Fruit fly (Drosophila melanogaster): ENCODE data around the gene Clic.

The Clic gene

dm6 chrX:13783534-13783949 is 38.6 kb downstream of the Clic start, which contains the start of gene inaE:
Gene inaE, plus strand, starts transcription at chrX:13783714.
- TF ChIP-seq Sp1 (GFP tag; optimal IDR thresholded peaks at IDR 0.05) (peak; percentile 26), ey (GFP tag; optimal IDR thresholded peaks at IDR 0.05) (no peak), Jra (GFP tag; optimal IDR thresholded peaks at IDR 0.05) (no peak), Hnf4 (GFP tag; optimal IDR thresholded peaks at IDR 0.05) (no peak), fru (GFP tag; optimal IDR thresholded peaks at IDR 0.05) (no peak), Hr83 (GFP tag; optimal IDR thresholded peaks at IDR 0.05; ENCODE audit: poor library complexity, severe bottlenecking) (no peak), br (GFP tag; optimal IDR thresholded peaks at IDR 0.05) (no peak), usp (GFP tag; optimal IDR thresholded peaks at IDR 0.05) (no peak), Vsx2 (GFP tag; optimal IDR thresholded peaks at IDR 0.05; ENCODE audit: partially characterized antibody) (peak; percentile 9), Hr78 (GFP tag; optimal IDR thresholded peaks at IDR 0.05) (peak; percentile 60), Dfd (GFP tag; optimal IDR thresholded peaks at IDR 0.05) (no peak), psq (GFP tag; optimal IDR thresholded peaks at IDR 0.05) (no peak), rgr (GFP tag; optimal IDR thresholded peaks at IDR 0.05) (peak; percentile 9), CG32264 (GFP tag; optimal IDR thresholded peaks at IDR 0.05) (no peak), tai (GFP tag; optimal IDR thresholded peaks at IDR 0.05) (no peak), CrebA (GFP tag; optimal IDR thresholded peaks at IDR 0.05; ENCODE audit: borderline replicate concordance) (no peak), brk (GFP tag; optimal IDR thresholded peaks at IDR 0.05) (no peak), Myc (optimal IDR thresholded peaks at IDR 0.05) (no peak), Rel (GFP tag; optimal IDR thresholded peaks at IDR 0.05) (no peak), Rel (tag; optimal IDR thresholded peaks at IDR 0.05) (peak; percentile 18), foxo (GFP tag; optimal IDR thresholded peaks at IDR 0.05) (peak in 1 of 2 experiments; percentile 14), CG9705 (GFP tag; optimal IDR thresholded peaks at IDR 0.05) (no peak), HLH106 (tag; optimal IDR thresholded peaks at IDR 0.05) (no peak), OdsH (GFP tag; optimal IDR thresholded peaks at IDR 0.05) (no peak), sage (GFP tag; optimal IDR thresholded peaks at IDR 0.05) (no peak), pan (optimal IDR thresholded peaks at IDR 0.05) (no peak), Abd-B (GFP tag; optimal IDR thresholded peaks at IDR 0.05) (peak; percentile 61), sv (GFP tag; optimal IDR thresholded peaks at IDR 0.05) (no peak), lola (GFP tag; optimal IDR thresholded peaks at IDR 0.05) (no peak), Mio (GFP tag; optimal IDR thresholded peaks at IDR 0.05) (no peak), h (GFP tag; optimal IDR thresholded peaks at IDR 0.05) (peak; percentile 16), dl (GFP tag; optimal IDR thresholded peaks at IDR 0.05; ENCODE audit: insufficient read depth in 1 of 2, partially characterized antibody in 2 of 2) (peak in 1 of 2 experiments; percentile 6), woc (GFP tag; optimal IDR thresholded peaks at IDR 0.05) (no peak), dsf (GFP tag; optimal IDR thresholded peaks at IDR 0.05; ENCODE audit: borderline replicate concordance) (no peak), jim (GFP tag; optimal IDR thresholded peaks at IDR 0.05) (no peak), Dif (GFP tag; optimal IDR thresholded peaks at IDR 0.05; ENCODE audit: partially characterized antibody) (peak; percentile 41), dmrt93B (GFP tag; optimal IDR thresholded peaks at IDR 0.05) (no peak), GATAd (GFP tag; optimal IDR thresholded peaks at IDR 0.05) (no peak), N (GFP tag; optimal IDR thresholded peaks at IDR 0.05) (peak; percentile 96)

DNA sequence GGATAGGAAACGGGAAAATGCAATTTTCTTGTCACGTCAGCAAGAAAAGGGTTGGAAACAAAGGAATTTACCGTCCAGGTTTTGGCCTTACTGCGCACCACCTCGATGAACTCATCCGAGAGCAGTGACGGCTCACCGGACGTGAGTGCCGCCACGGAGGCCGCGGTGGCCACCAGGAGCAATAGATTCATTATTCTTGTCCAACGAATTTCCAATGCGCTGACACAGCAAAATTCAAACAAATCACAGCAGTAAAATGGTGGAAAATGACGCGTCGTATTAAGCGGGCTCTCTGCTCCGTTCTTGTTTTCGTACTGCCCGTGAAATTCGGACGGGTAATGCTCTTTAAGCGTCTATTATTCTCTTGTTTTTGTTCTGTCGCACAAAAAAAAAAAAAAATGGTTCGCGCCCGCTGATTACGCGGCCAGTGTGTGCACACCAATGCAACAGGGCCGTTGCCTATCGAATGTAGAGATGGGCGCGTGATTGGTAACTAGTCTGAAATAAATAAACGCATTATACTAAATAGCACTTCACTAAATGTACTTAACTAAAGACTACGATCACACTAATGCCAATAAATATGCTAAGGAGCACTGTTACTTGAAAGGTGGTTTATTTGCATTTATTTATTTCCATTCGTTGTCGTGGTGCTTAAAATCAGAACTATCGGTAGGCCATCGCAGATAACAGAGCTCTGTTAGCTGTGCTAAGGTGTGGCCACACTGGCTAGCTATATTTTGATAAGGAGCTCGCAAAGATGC is 40.2 kb downstream of the Clic start, which contains the start of the genes CtsB and amrt:
TSS of gene CtsB (minus strand) at position 432 of the 764 bp plus-strand sequence.
TSS of gene amrt (plus strand) at position 721 of the 764 bp plus-strand sequence.
- TF ChIP-seq sv (GFP tag; optimal IDR thresholded peaks at IDR 0.05) = no peak
- TF ChIP-seq Abd-B (GFP tag; optimal IDR thresholded peaks at IDR 0.05) = no peak
- peak; percentile 75 for TF ChIP-seq Sp1 (GFP tag; optimal IDR thresholded peaks at IDR 0.05)
- peak; percentile 65 for TF ChIP-seq fru (GFP tag; optimal IDR thresholded peaks at IDR 0.05)
- no peak for TF ChIP-seq sage (GFP tag; optimal IDR thresholded peaks at IDR 0.05)
- no peak for TF ChIP-seq Dfd (GFP tag; optimal IDR thresholded peaks at IDR 0.05)
- no peak for TF ChIP-seq CG32264 (GFP tag; optimal IDR thresholded peaks at IDR 0.05)
- TF ChIP-seq GATAd (GFP tag; optimal IDR thresholded peaks at IDR 0.05) = peak; percentile 38
- peak; percentile 31 for TF ChIP-seq OdsH (GFP tag; optimal IDR thresholded peaks at IDR 0.05)
- TF ChIP-seq dl (GFP tag; optimal IDR thresholded peaks at IDR 0.05; ENCODE audit: insufficient read depth in 1 of 2, partially characterized antibody in 2 of 2) = no peak
- TF ChIP-seq Jra (GFP tag; optimal IDR thresholded peaks at IDR 0.05) = peak; percentile 48
- peak; percentile 58 for TF ChIP-seq jim (GFP tag; optimal IDR thresholded peaks at IDR 0.05)
- peak; percentile 64 for TF ChIP-seq HLH106 (tag; optimal IDR thresholded peaks at IDR 0.05)
- no peak for TF ChIP-seq N (GFP tag; optimal IDR thresholded peaks at IDR 0.05)
- TF ChIP-seq Hnf4 (GFP tag; optimal IDR thresholded peaks at IDR 0.05) = peak; percentile 64
- no peak for TF ChIP-seq brk (GFP tag; optimal IDR thresholded peaks at IDR 0.05)
- peak; percentile 37 for TF ChIP-seq psq (GFP tag; optimal IDR thresholded peaks at IDR 0.05)
- no peak for TF ChIP-seq lola (GFP tag; optimal IDR thresholded peaks at IDR 0.05)
- TF ChIP-seq Hr83 (GFP tag; optimal IDR thresholded peaks at IDR 0.05; ENCODE audit: poor library complexity, severe bottlenecking) = no peak
- no peak for TF ChIP-seq Rel (GFP tag; optimal IDR thresholded peaks at IDR 0.05)
- TF ChIP-seq Rel (tag; optimal IDR thresholded peaks at IDR 0.05) = peak; percentile 48
- TF ChIP-seq ey (GFP tag; optimal IDR thresholded peaks at IDR 0.05) = peak; percentile 57
- TF ChIP-seq Vsx2 (GFP tag; optimal IDR thresholded peaks at IDR 0.05; ENCODE audit: partially characterized antibody) = no peak
- TF ChIP-seq usp (GFP tag; optimal IDR thresholded peaks at IDR 0.05) = no peak
- no peak for TF ChIP-seq Dif (GFP tag; optimal IDR thresholded peaks at IDR 0.05; ENCODE audit: partially characterized antibody)
- TF ChIP-seq br (GFP tag; optimal IDR thresholded peaks at IDR 0.05) = peak; percentile 45
- no peak for TF ChIP-seq Mio (GFP tag; optimal IDR thresholded peaks at IDR 0.05)
- TF ChIP-seq pan (optimal IDR thresholded peaks at IDR 0.05) = no peak
- TF ChIP-seq dmrt93B (GFP tag; optimal IDR thresholded peaks at IDR 0.05) = peak; percentile 55
- peak; percentile 55 for TF ChIP-seq rgr (GFP tag; optimal IDR thresholded peaks at IDR 0.05)
- peak; percentile 57 for TF ChIP-seq CG9705 (GFP tag; optimal IDR thresholded peaks at IDR 0.05)
- peak; percentile 46 for TF ChIP-seq tai (GFP tag; optimal IDR thresholded peaks at IDR 0.05)
- TF ChIP-seq Hr78 (GFP tag; optimal IDR thresholded peaks at IDR 0.05) = no peak
- no peak for TF ChIP-seq dsf (GFP tag; optimal IDR thresholded peaks at IDR 0.05; ENCODE audit: borderline replicate concordance)
- peak in 1 of 2 experiments; percentile 69 for TF ChIP-seq foxo (GFP tag; optimal IDR thresholded peaks at IDR 0.05)
- peak; percentile 93 for TF ChIP-seq woc (GFP tag; optimal IDR thresholded peaks at IDR 0.05)
- TF ChIP-seq Myc (optimal IDR thresholded peaks at IDR 0.05) = peak; percentile 7
- peak; percentile 47 for TF ChIP-seq CrebA (GFP tag; optimal IDR thresholded peaks at IDR 0.05; ENCODE audit: borderline replicate concordance)
- TF ChIP-seq h (GFP tag; optimal IDR thresholded peaks at IDR 0.05) = peak; percentile 64

Measured in whole organism, wandering third instar larva.